Fruit fly (Drosophila melanogaster) whole organism, wandering third instar larva: ENCODE results near the gene U4-U6-60K.
A peak's percentile ranks its signal among the peaks of the same experiment; 100 is the strongest.

Experiments
- Abd-B ChIP-seq: fragments of >200 bp; optimal IDR thresholded peaks from 2 replicates; lab custom pipeline; 2017; ENCODE audit warnings: missing biosample characterization, missing genetic modification characterization
- CG32264 ChIP-seq: fragments of 200-800 bp; sonication (Bioruptor generic); optimal IDR thresholded peaks from 2 replicates; lab custom pipeline; 2016; ENCODE audit warnings: missing biosample characterization, missing genetic modification characterization
- CG9705 ChIP-seq: fragments of 200-800 bp; sonication (Bioruptor generic); optimal IDR thresholded peaks from 2 replicates; lab custom pipeline; 2018; ENCODE audit warnings: missing biosample characterization, mild to moderate bottlenecking, missing genetic modification characterization
- CrebA ChIP-seq: fragments of 200-800 bp; sonication (Bioruptor generic); optimal IDR thresholded peaks from 2 replicates; lab custom pipeline; 2016; ENCODE audit warnings: missing biosample characterization, mild to moderate bottlenecking, missing genetic modification characterization, borderline replicate concordance
- Dfd ChIP-seq: fragments of >200 bp; optimal IDR thresholded peaks from 2 replicates; lab custom pipeline; 2017; ENCODE audit warnings: missing biosample characterization, missing genetic modification characterization
- Dif ChIP-seq: fragments of 200-275, 200-300 bp; sonication (Bioruptor generic); optimal IDR thresholded peaks from 2 replicates; lab custom pipeline; 2018; ENCODE audit warnings: missing biosample characterization, missing genetic modification characterization; ENCODE audit not compliant: partially characterized antibody
- GATAd ChIP-seq: sonication (Bioruptor generic); optimal IDR thresholded peaks from 2 replicates; lab custom pipeline; 2016; ENCODE audit warnings: missing biosample characterization, missing genetic modification characterization
- HLH106 ChIP-seq: fragments of 200-800 bp; optimal IDR thresholded peaks from 3 replicates; lab custom pipeline; 2019; ENCODE audit warnings: missing biosample characterization, mild to moderate bottlenecking, missing genetic modification characterization, moderate library complexity
- Hnf4 ChIP-seq: fragments of 200-800 bp; sonication (Bioruptor generic); optimal IDR thresholded peaks from 2 replicates; lab custom pipeline; 2016; ENCODE audit warnings: missing biosample characterization, mild to moderate bottlenecking, missing genetic modification characterization
- Hr78 ChIP-seq: fragments of >200 bp; optimal IDR thresholded peaks from 2 replicates; lab custom pipeline; 2017; ENCODE audit warnings: missing biosample characterization, missing genetic modification characterization
- Hr83 ChIP-seq: fragments of 200-300 bp; sonication (Bioruptor generic); optimal IDR thresholded peaks from 2 replicates; lab custom pipeline; 2016; ENCODE audit warnings: missing biosample characterization, mild to moderate bottlenecking, missing genetic modification characterization, moderate library complexity; ENCODE audit not compliant: poor library complexity, severe bottlenecking
- Jra ChIP-seq: sonication (Bioruptor generic); optimal IDR thresholded peaks from 2 replicates; lab custom pipeline; 2016; ENCODE audit warnings: missing biosample characterization, missing genetic modification characterization
- Mio ChIP-seq: sonication (Bioruptor generic); optimal IDR thresholded peaks from 2 replicates; lab custom pipeline; 2016; ENCODE audit warnings: missing biosample characterization, missing genetic modification characterization
- Myc ChIP-seq: fragments of >200 bp; optimal IDR thresholded peaks from 2 replicates; lab custom pipeline; 2017
- N ChIP-seq: fragments of >200 bp; optimal IDR thresholded peaks from 2 replicates; lab custom pipeline; 2018; ENCODE audit warnings: missing biosample characterization, missing external identifiers, missing genetic modification characterization
- OdsH ChIP-seq: fragments of 200-800 bp; sonication (Bioruptor generic); optimal IDR thresholded peaks from 2 replicates; lab custom pipeline; 2016; ENCODE audit warnings: missing biosample characterization, mild to moderate bottlenecking, missing genetic modification characterization
- Rel ChIP-seq, 2 experiments: fragments of 200-800 bp; sonication (Bioruptor generic) in 1 of 2; optimal IDR thresholded peaks; 2 replicates in 1 of 2; 3 replicates in 1 of 2; lab custom pipeline; 2016 to 2019; ENCODE audit warnings: mild to moderate bottlenecking in 2 of 2, missing biosample characterization in 2 of 2, missing genetic modification characterization in 2 of 2, moderate library complexity in 1 of 2
- Sp1 ChIP-seq: fragments of 200-800 bp; sonication (Bioruptor generic); optimal IDR thresholded peaks from 3 replicates; lab custom pipeline; 2019; ENCODE audit warnings: missing biosample characterization, mild to moderate bottlenecking, missing genetic modification characterization, moderate library complexity
- Vsx2 ChIP-seq: fragments of 200-300, 225-300 bp; sonication (Bioruptor generic); optimal IDR thresholded peaks from 2 replicates; lab custom pipeline; 2018; ENCODE audit warnings: missing biosample characterization, missing genetic modification characterization; ENCODE audit not compliant: partially characterized antibody
- br ChIP-seq: fragments of 200-800 bp; sonication (Bioruptor generic); optimal IDR thresholded peaks from 2 replicates; lab custom pipeline; 2016; ENCODE audit warnings: missing biosample characterization, missing genetic modification characterization
- brk ChIP-seq: fragments of 200-800 bp; sonication (Bioruptor generic); optimal IDR thresholded peaks from 2 replicates; lab custom pipeline; 2016; ENCODE audit warnings: missing biosample characterization, mild to moderate bottlenecking, missing genetic modification characterization
- dl ChIP-seq, 2 experiments: fragments of 175-275, 200-275 bp in 1 of 2; fragments of 200-275 bp in 1 of 2; sonication (Bioruptor generic); optimal IDR thresholded peaks; lab custom pipeline; 2018; ENCODE audit warnings: mild to moderate bottlenecking in 2 of 2, missing biosample characterization in 2 of 2, missing genetic modification characterization in 2 of 2, moderate library complexity in 2 of 2; ENCODE audit not compliant: partially characterized antibody in 2 of 2, insufficient read depth in 1 of 2
- dmrt93B ChIP-seq: fragments of 200-800 bp; sonication (Bioruptor generic); optimal IDR thresholded peaks from 2 replicates; lab custom pipeline; 2018; ENCODE audit warnings: missing biosample characterization, mild to moderate bottlenecking, missing genetic modification characterization
- dsf ChIP-seq: sonication (Bioruptor generic); optimal IDR thresholded peaks from 2 replicates; lab custom pipeline; 2016; ENCODE audit warnings: missing biosample characterization, missing genetic modification characterization, borderline replicate concordance
- ey ChIP-seq: fragments of 200-800 bp; sonication (Bioruptor generic); optimal IDR thresholded peaks from 2 replicates; lab custom pipeline; 2016; ENCODE audit warnings: missing biosample characterization, missing genetic modification characterization
- foxo ChIP-seq, 2 experiments: fragments of 200-800 bp; sonication (Bioruptor generic); optimal IDR thresholded peaks; 2 replicates in 1 of 2; 3 replicates in 1 of 2; lab custom pipeline; 2016 to 2017; ENCODE audit warnings: missing biosample characterization in 2 of 2, missing genetic modification characterization in 2 of 2
- fru ChIP-seq: fragments of 200-800 bp; sonication (Bioruptor generic); optimal IDR thresholded peaks from 3 replicates; lab custom pipeline; 2016; ENCODE audit warnings: missing biosample characterization, mild to moderate bottlenecking, missing genetic modification characterization
- h ChIP-seq: fragments of 200-800 bp; sonication (Bioruptor generic); optimal IDR thresholded peaks from 3 replicates; lab custom pipeline; 2016; ENCODE audit warnings: missing biosample characterization, mild to moderate bottlenecking, missing genetic modification characterization
- jim ChIP-seq: fragments of 175-275, 200-325 bp; sonication (Bioruptor generic); optimal IDR thresholded peaks from 2 replicates; lab custom pipeline; 2016; ENCODE audit warnings: missing biosample characterization, mild to moderate bottlenecking, missing genetic modification characterization
- lola ChIP-seq: fragments of >200 bp; optimal IDR thresholded peaks from 2 replicates; lab custom pipeline; 2017; ENCODE audit warnings: missing biosample characterization, missing genetic modification characterization
- pan ChIP-seq: fragments of >200 bp; optimal IDR thresholded peaks from 2 replicates; lab custom pipeline; 2017
- psq ChIP-seq: fragments of 200-800 bp; sonication (Bioruptor generic); optimal IDR thresholded peaks from 3 replicates; lab custom pipeline; 2017; ENCODE audit warnings: missing biosample characterization, mild to moderate bottlenecking, missing genetic modification characterization, moderate library complexity
- rgr ChIP-seq: fragments of 200-800 bp; sonication (Bioruptor generic); optimal IDR thresholded peaks from 3 replicates; lab custom pipeline; 2016; ENCODE audit warnings: missing biosample characterization, mild to moderate bottlenecking, missing genetic modification characterization
- sage ChIP-seq: fragments of 200-800 bp; sonication (Bioruptor generic); optimal IDR thresholded peaks from 2 replicates; lab custom pipeline; 2016; ENCODE audit warnings: missing biosample characterization, mild to moderate bottlenecking, missing genetic modification characterization
- sv ChIP-seq: fragments of 200-800 bp; sonication (Bioruptor generic); optimal IDR thresholded peaks from 3 replicates; lab custom pipeline; 2016; ENCODE audit warnings: missing biosample characterization, missing genetic modification characterization
- tai ChIP-seq: sonication (Bioruptor generic); optimal IDR thresholded peaks from 2 replicates; lab custom pipeline; 2016; ENCODE audit warnings: missing biosample characterization, missing genetic modification characterization
- usp ChIP-seq: fragments of >200 bp; optimal IDR thresholded peaks from 2 replicates; lab custom pipeline; 2017; ENCODE audit warnings: missing biosample characterization, missing genetic modification characterization
- woc ChIP-seq: sonication (Bioruptor generic); optimal IDR thresholded peaks from 2 replicates; lab custom pipeline; 2016; ENCODE audit warnings: missing biosample characterization, mild to moderate bottlenecking, missing genetic modification characterization

Gene U4-U6-60K

dm6 chr3L:17486794-17487726 lies 26.7 kb downstream of the U4-U6-60K start, which contains the start of gene Oatp74D:
Gene Oatp74D, plus strand, starts transcription at chr3L:17487118.
- TF ChIP-seq sage (GFP tag; lab: Kevin White, UChicago) (peak; percentile 53), CG32264 (peak; percentile 57), pan (lab: Kevin White, UChicago) (no peak), dl (GFP tag; optimal IDR thresholded peaks at IDR 0.05; lab: Kevin White, UChicago; ENCODE audit: insufficient read depth in 1 of 2, partially characterized antibody in 2 of 2) (peak; percentile 59 to 74), psq (GFP tag; lab: Kevin White, UChicago) (peak; percentile 46), fru (GFP tag; lab: Kevin White, UChicago) (peak; percentile 60), Dif (GFP tag; lab: Kevin White, UChicago) (peak; percentile 73), sv (GFP tag; lab: Kevin White, UChicago) (no peak), dsf (GFP tag; lab: Kevin White, UChicago) (no peak), Sp1 (peak; percentile 38), CG9705 (no peak), rgr (peak; percentile 71), Dfd (GFP tag; lab: Kevin White, UChicago) (no peak), Vsx2 (GFP tag; lab: Kevin White, UChicago) (peak; percentile 53), GATAd (no peak), usp (no peak), lola (GFP tag; lab: Kevin White, UChicago) (no peak), Hnf4 (GFP tag; lab: Kevin White, UChicago) (peak; percentile 51), foxo (GFP tag; optimal IDR thresholded peaks at IDR 0.05; lab: Kevin White, UChicago) (peak; percentile 3 to 72), br (GFP tag; lab: Kevin White, UChicago) (peak; percentile 50), h (GFP tag; lab: Kevin White, UChicago) (peak; percentile 71), jim (GFP tag; lab: Kevin White, UChicago) (no peak), tai (GFP tag; lab: Kevin White, UChicago) (peak; percentile 57), Abd-B (GFP tag; lab: Kevin White, UChicago) (peak; percentile 52), brk (peak; percentile 41), Jra (peak; percentile 13), OdsH (GFP tag; lab: Kevin White, UChicago) (peak; percentile 60), N (GFP tag; lab: Kevin White, UChicago) (peak; percentile 89), Myc (lab: Kevin White, UChicago) (no peak), HLH106 (tag; lab: Kevin White, UChicago) (peak; percentile 18), dmrt93B (GFP tag; lab: Kevin White, UChicago) (no peak), ey (peak; percentile 63), Hr78 (no peak), Rel (GFP tag; optimal IDR thresholded peaks at IDR 0.05; lab: Kevin White, UChicago) (peak; percentile 52), Rel (tag; optimal IDR thresholded peaks at IDR 0.05; lab: Kevin White, UChicago) (peak; percentile 73), woc (GFP tag; lab: Kevin White, UChicago) (peak; percentile 34), CrebA (GFP tag; lab: Kevin White, UChicago) (peak; percentile 75), Hr83 (GFP tag; lab: Kevin White, UChicago) (peak; percentile 41), Mio (no peak)

dm6 chr3L:17486130-17486529 lies 27.6 kb downstream of the U4-U6-60K start, which contains the start of gene CG6333:
Gene CG6333, minus strand, starts transcription at chr3L:17486230.
- TF ChIP-seq CrebA (GFP tag; lab: Kevin White, UChicago) (no peak), woc (GFP tag; lab: Kevin White, UChicago) (no peak), fru (GFP tag; lab: Kevin White, UChicago) (no peak), Hr78 (no peak), Hr83 (GFP tag; lab: Kevin White, UChicago) (no peak), h (GFP tag; lab: Kevin White, UChicago) (no peak), ey (no peak), brk (no peak), rgr (no peak), Hnf4 (GFP tag; lab: Kevin White, UChicago) (no peak), Mio (no peak), Vsx2 (GFP tag; lab: Kevin White, UChicago) (no peak), dl (GFP tag; optimal IDR thresholded peaks at IDR 0.05; lab: Kevin White, UChicago; ENCODE audit: insufficient read depth in 1 of 2, partially characterized antibody in 2 of 2) (no peak), Myc (lab: Kevin White, UChicago) (no peak), HLH106 (tag; lab: Kevin White, UChicago) (no peak), br (GFP tag; lab: Kevin White, UChicago) (no peak)
- TF ChIP-seq, all 38 proteins: peak for 0
